Worm (Caenorhabditis elegans) whole organism, L2 larva: ENCODE measurements around the gene poml-1.
A peak's percentile ranks its signal among the peaks of the same experiment; 100 is the strongest.

ENCODE experiments used
- C34F6.9 ChIP-seq: fragments of 150-350 bp; optimal IDR thresholded peaks from 2 replicates; lab custom pipeline; 2014; ENCODE audit warnings: missing biosample characterization, missing genetic modification characterization
- F13H6.1 ChIP-seq: sonication (generic microtip); optimal IDR thresholded peaks from 2 replicates; lab custom pipeline; 2016; ENCODE audit warnings: missing genetic modification characterization, missing compliant biosample characterization
- R02D3.7 ChIP-seq: fragments of 150-350 bp; optimal IDR thresholded peaks from 2 replicates; lab custom pipeline; 2014; ENCODE audit warnings: missing biosample characterization, missing genetic modification characterization
- Y55F3AM.14 ChIP-seq: fragments of 200-800 bp; sonication (Bioruptor generic); optimal IDR thresholded peaks from 2 replicates; lab custom pipeline; 2018; ENCODE audit warnings: mild to moderate bottlenecking, missing genetic modification characterization, missing compliant biosample characterization
- ZK546.5 ChIP-seq: sonication (generic microtip); optimal IDR thresholded peaks from 2 replicates; lab custom pipeline; 2017; ENCODE audit warnings: missing biosample characterization, missing genetic modification characterization
- alr-1 ChIP-seq: fragments of 150-350 bp; optimal IDR thresholded peaks from 2 replicates; lab custom pipeline; 2014; ENCODE audit warnings: missing biosample characterization, missing genetic modification characterization
- aly-2 ChIP-seq: fragments of 150-350 bp; optimal IDR thresholded peaks from 2 replicates; lab custom pipeline; 2014; ENCODE audit warnings: missing biosample characterization, missing genetic modification characterization
- ama-1 ChIP-seq: fragments of 150-350 bp; optimal IDR thresholded peaks from 2 replicates; lab custom pipeline; 2018; ENCODE audit warnings: inconsistent platforms
- blmp-1 ChIP-seq: sonication (generic microtip); optimal IDR thresholded peaks from 2 replicates; lab custom pipeline; 2017; ENCODE audit warnings: missing genetic modification characterization, mild to moderate bottlenecking, missing compliant biosample characterization, antibody characterized with exemption, moderate library complexity; ENCODE audit not compliant: insufficient read depth
- ceh-16 ChIP-seq: fragments of 150-350 bp; optimal IDR thresholded peaks from 2 replicates; lab custom pipeline; 2014; ENCODE audit warnings: missing biosample characterization, missing genetic modification characterization
- ceh-82 ChIP-seq: fragments of 150-350 bp; optimal IDR thresholded peaks from 2 replicates; lab custom pipeline; 2014; ENCODE audit warnings: missing biosample characterization, missing genetic modification characterization
- crh-2 ChIP-seq: sonication (generic microtip); optimal IDR thresholded peaks from 2 replicates; lab custom pipeline; 2017; ENCODE audit warnings: missing biosample characterization, missing genetic modification characterization
- dmd-4 ChIP-seq: sonication (generic microtip); optimal IDR thresholded peaks from 2 replicates; lab custom pipeline; 2017; ENCODE audit warnings: missing biosample characterization, missing genetic modification characterization
- egl-27 ChIP-seq: sonication (generic microtip); optimal IDR thresholded peaks from 3 replicates; lab custom pipeline; 2017; ENCODE audit warnings: missing biosample characterization, missing genetic modification reagents, missing genetic modification characterization
- elt-1 ChIP-seq: fragments of 150-350 bp; optimal IDR thresholded peaks from 2 replicates; lab custom pipeline; 2014; ENCODE audit warnings: missing biosample characterization, missing genetic modification characterization
- elt-3 ChIP-seq: sonication (generic microtip); optimal IDR thresholded peaks from 2 replicates; lab custom pipeline; 2017; ENCODE audit warnings: missing biosample characterization, missing genetic modification characterization
- fos-1 ChIP-seq: fragments of 150-350 bp; optimal IDR thresholded peaks from 2 replicates; lab custom pipeline; 2014; ENCODE audit warnings: missing biosample characterization, missing genetic modification characterization
- gmeb-1 ChIP-seq: fragments of 150-350 bp; optimal IDR thresholded peaks from 2 replicates; lab custom pipeline; 2014; ENCODE audit warnings: missing biosample characterization, missing genetic modification characterization
- lin-11 ChIP-seq: fragments of 150-350 bp; sonication (generic microtip); optimal IDR thresholded peaks from 2 replicates; lab custom pipeline; 2014; ENCODE audit warnings: missing biosample characterization, missing genetic modification characterization, inconsistent platforms, mixed read lengths
- lin-13 ChIP-seq: fragments of 150-350 bp; optimal IDR thresholded peaks from 2 replicates; lab custom pipeline; 2014; ENCODE audit warnings: missing biosample characterization, missing genetic modification reagents, missing genetic modification characterization
- lin-39 ChIP-seq: fragments of 150-350 bp; optimal IDR thresholded peaks from 2 replicates; lab custom pipeline; 2014; ENCODE audit warnings: missing biosample characterization, missing genetic modification reagents, missing genetic modification characterization
- lsy-2 ChIP-seq, 2 experiments: fragments of 150-350 bp in 1 of 2; sonication (generic microtip) in 1 of 2; optimal IDR thresholded peaks; 2 replicates each; lab custom pipeline; 2014 to 2017; ENCODE audit warnings: missing biosample characterization in 2 of 2, missing genetic modification characterization in 2 of 2
- mab-5 ChIP-seq: fragments of 150-350 bp; optimal IDR thresholded peaks from 2 replicates; lab custom pipeline; 2014; ENCODE audit warnings: missing biosample characterization, missing genetic modification characterization
- mbf-1 ChIP-seq: sonication (generic microtip); optimal IDR thresholded peaks from 2 replicates; lab custom pipeline; 2017; ENCODE audit warnings: missing biosample characterization, missing genetic modification characterization
- mdl-1 ChIP-seq, 2 experiments: fragments of 150-350 bp in 1 of 2; sonication (generic microtip) in 1 of 2; optimal IDR thresholded peaks; 2 replicates each; lab custom pipeline; 2017; ENCODE audit warnings: missing biosample characterization in 2 of 2, missing genetic modification characterization in 2 of 2
- nhr-10 ChIP-seq: sonication (generic microtip); optimal IDR thresholded peaks from 2 replicates; lab custom pipeline; 2017; ENCODE audit warnings: missing biosample characterization, missing genetic modification characterization
- nhr-11 ChIP-seq: fragments of 150-350 bp; optimal IDR thresholded peaks from 2 replicates; lab custom pipeline; 2014; ENCODE audit warnings: missing biosample characterization, missing genetic modification characterization
- nhr-12 ChIP-seq: fragments of 150-350 bp; optimal IDR thresholded peaks from 2 replicates; lab custom pipeline; 2014; ENCODE audit warnings: missing biosample characterization, missing genetic modification characterization
- nhr-129 ChIP-seq: fragments of 150-350 bp; optimal IDR thresholded peaks from 2 replicates; lab custom pipeline; 2014; ENCODE audit warnings: missing biosample characterization, missing genetic modification characterization
- nhr-21 ChIP-seq: fragments of 150-350 bp; optimal IDR thresholded peaks from 2 replicates; lab custom pipeline; 2014; ENCODE audit warnings: missing biosample characterization, missing genetic modification characterization
- nhr-23 ChIP-seq: fragments of 150-350 bp; optimal IDR thresholded peaks from 2 replicates; lab custom pipeline; 2014; ENCODE audit warnings: missing biosample characterization, missing genetic modification reagents, missing genetic modification characterization
- nhr-237 ChIP-seq: fragments of 150-350 bp; optimal IDR thresholded peaks from 2 replicates; lab custom pipeline; 2014; ENCODE audit warnings: missing biosample characterization, missing genetic modification characterization
- nhr-25 ChIP-seq: fragments of 150-350 bp; sonication (generic microtip); optimal IDR thresholded peaks from 3 replicates; lab custom pipeline; 2014; ENCODE audit warnings: missing biosample characterization, missing genetic modification characterization
- nhr-6 ChIP-seq: fragments of 150-350 bp; optimal IDR thresholded peaks from 2 replicates; lab custom pipeline; 2014; ENCODE audit warnings: missing biosample characterization, missing genetic modification characterization
- nhr-77 ChIP-seq: fragments of 150-350 bp; optimal IDR thresholded peaks from 2 replicates; lab custom pipeline; 2014; ENCODE audit warnings: missing biosample characterization, missing genetic modification characterization
- peb-1 ChIP-seq: fragments of 150-350 bp; optimal IDR thresholded peaks from 2 replicates; lab custom pipeline; 2014; ENCODE audit warnings: missing biosample characterization, missing genetic modification characterization
- sem-4 ChIP-seq: fragments of 150-350 bp; optimal IDR thresholded peaks from 2 replicates; lab custom pipeline; 2014; ENCODE audit warnings: missing biosample characterization, missing genetic modification reagents, missing genetic modification characterization
- skn-1 ChIP-seq: sonication (generic microtip); optimal IDR thresholded peaks from 2 replicates; lab custom pipeline; 2017; ENCODE audit warnings: missing biosample characterization, missing genetic modification characterization
- sma-3 ChIP-seq: sonication (generic microtip); optimal IDR thresholded peaks from 2 replicates; lab custom pipeline; 2016; ENCODE audit warnings: missing genetic modification reagents, missing genetic modification characterization, missing compliant biosample characterization
- sma-9 ChIP-seq, 2 experiments: fragments of 150-350 bp in 1 of 2; sonication (generic microtip) in 1 of 2; optimal IDR thresholded peaks; 2 replicates each; lab custom pipeline; 2014 to 2016; ENCODE audit warnings: missing genetic modification characterization in 2 of 2, mild to moderate bottlenecking in 1 of 2, missing biosample characterization in 1 of 2, missing compliant biosample characterization in 1 of 2, missing genetic modification reagents in 1 of 2, moderate library complexity in 1 of 2
- snpc-4 ChIP-seq: fragments of 150-350 bp; optimal IDR thresholded peaks from 2 replicates; lab custom pipeline; 2014; ENCODE audit warnings: missing biosample characterization, missing genetic modification characterization
- unc-39 ChIP-seq: fragments of 150-350 bp; optimal IDR thresholded peaks from 2 replicates; lab custom pipeline; 2014; ENCODE audit warnings: missing biosample characterization, missing genetic modification characterization
- unc-55 ChIP-seq: fragments of 150-350 bp; sonication (generic microtip); optimal IDR thresholded peaks from 3 replicates; lab custom pipeline; 2014; ENCODE audit warnings: missing biosample characterization, missing genetic modification reagents, missing genetic modification characterization
- unc-62 ChIP-seq: fragments of 150-350 bp; optimal IDR thresholded peaks from 2 replicates; lab custom pipeline; 2014; ENCODE audit warnings: missing biosample characterization, missing genetic modification reagents, missing genetic modification characterization
- zag-1 ChIP-seq: fragments of 150-350 bp; optimal IDR thresholded peaks from 2 replicates; lab custom pipeline; 2014; ENCODE audit warnings: missing biosample characterization, missing genetic modification characterization
- ztf-1 ChIP-seq: fragments of 200-800 bp; sonication (Bioruptor generic); conservative IDR thresholded peaks from 2 replicates; pipeline ENCODE4 v1.3.6; 2022; ENCODE audit warnings: missing genetic modification characterization, missing compliant biosample characterization
- ztf-11 ChIP-seq: sonication (generic microtip); optimal IDR thresholded peaks from 2 replicates; lab custom pipeline; 2017; ENCODE audit warnings: missing biosample characterization, missing genetic modification characterization
- ztf-4 ChIP-seq: fragments of 150-350 bp; optimal IDR thresholded peaks from 2 replicates; lab custom pipeline; 2014; ENCODE audit warnings: missing biosample characterization, missing genetic modification characterization

poml-1 gene

DNA sequence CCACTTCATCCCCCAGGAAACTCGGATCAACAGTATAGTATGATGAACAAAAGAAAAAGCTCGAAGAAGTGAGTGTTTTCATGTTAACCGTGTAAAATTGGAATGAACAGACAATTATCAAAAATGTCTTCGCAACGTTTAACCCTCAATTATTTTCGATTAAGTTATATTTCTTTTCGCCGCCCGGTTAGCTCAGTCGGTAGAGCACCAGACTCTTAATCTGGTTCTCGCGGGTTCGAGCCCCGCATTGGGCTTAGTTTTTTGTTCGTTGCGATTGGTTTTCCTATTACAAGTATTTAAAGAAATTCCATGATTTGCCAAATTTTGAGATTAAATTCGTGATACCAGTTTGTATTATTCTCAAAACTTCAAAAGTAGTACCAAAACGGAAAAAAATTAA lies 7.0 kb upstream of the poml-1 start:
- no peak for TF ChIP-seq lin-39 (tag; lab: Kevin White, UChicago)
- no peak for TF ChIP-seq ceh-82
- no peak for TF ChIP-seq unc-39
- TF ChIP-seq ztf-1 (GFP tag; lab: Robert Waterston, UW) = no peak
- no peak for TF ChIP-seq nhr-6
- no peak for TF ChIP-seq peb-1 (tag; lab: Kevin White, UChicago)
- TF ChIP-seq nhr-12 (tag; lab: Kevin White, UChicago) = no peak
- TF ChIP-seq F13H6.1 (tag; lab: Kevin White, UChicago) = no peak
- TF ChIP-seq, all 48 proteins: peak for 0

DNA sequence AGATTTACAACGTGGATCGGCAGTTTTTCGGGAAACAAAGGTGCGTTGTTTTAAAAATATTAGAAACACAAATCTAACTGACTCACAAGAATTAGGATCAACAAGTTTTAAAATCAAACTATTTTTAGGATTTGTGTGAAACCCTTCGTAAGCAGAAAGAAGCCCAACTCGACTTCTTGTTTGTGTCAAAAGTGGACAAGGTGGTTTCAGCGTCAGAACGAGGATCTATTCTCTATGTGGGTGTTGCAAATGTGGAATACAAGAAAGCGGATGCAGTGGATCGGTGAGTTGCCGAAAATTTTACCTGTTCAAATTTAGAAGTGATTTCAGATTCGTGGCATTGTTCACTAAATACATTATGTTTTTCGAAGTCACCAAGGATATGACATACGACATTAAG lies 6.3 kb upstream of the poml-1 start:
- no peak for TF ChIP-seq ceh-82
- TF ChIP-seq ztf-1 (GFP tag; lab: Robert Waterston, UW) = no peak
- no peak for TF ChIP-seq lin-39 (tag; lab: Kevin White, UChicago)
- TF ChIP-seq nhr-23 (tag; lab: Kevin White, UChicago) = no peak
- TF ChIP-seq ZK546.5 = no peak
- TF ChIP-seq nhr-11 = no peak
- TF ChIP-seq alr-1 (tag; lab: Kevin White, UChicago) = no peak
- no peak for TF ChIP-seq unc-55 (GFP tag; lab: Kevin White, UChicago)
- TF ChIP-seq, all 48 proteins: peak for 0

DNA sequence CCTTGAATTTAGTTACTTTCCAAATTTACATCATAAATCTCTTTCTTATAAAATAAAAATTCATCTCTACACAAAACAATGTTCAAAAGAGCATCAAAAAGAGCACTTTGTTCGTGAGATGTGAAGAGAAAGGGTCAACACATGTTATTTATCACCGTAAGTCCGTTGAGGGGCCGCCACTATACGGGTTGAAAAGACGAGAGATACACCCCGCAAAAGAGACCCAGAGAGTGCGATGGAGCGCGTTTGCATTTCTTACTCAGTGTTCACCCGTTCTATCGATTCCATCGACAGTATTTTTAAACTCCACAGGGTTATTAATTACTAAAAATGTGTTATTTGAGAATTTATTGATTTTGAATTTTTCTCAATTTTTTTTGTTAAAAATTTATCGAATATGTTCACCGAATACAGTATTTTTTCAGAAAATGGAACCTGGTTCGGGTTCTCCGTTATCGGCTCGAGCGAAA lies 4.2 kb upstream of the poml-1 start, which contains the start of gene pix-1:
TSS of gene pix-1 (plus strand) at position 420 of the 470 bp plus-strand sequence.
- TF ChIP-seq lin-13 (GFP tag; lab: Kevin White, UChicago) = peak; percentile 62
- TF ChIP-seq nhr-23 (tag; lab: Kevin White, UChicago) = no peak
- peak; percentile 11 for TF ChIP-seq lin-11 (tag; lab: Kevin White, UChicago)
- TF ChIP-seq Y55F3AM.14 (GFP tag; lab: Kevin White, UChicago) = no peak
- no peak for TF ChIP-seq skn-1
- no peak for TF ChIP-seq ceh-16 (tag; lab: Kevin White, UChicago)
- TF ChIP-seq nhr-6 = peak; percentile 2
- TF ChIP-seq nhr-10 (tag; lab: Kevin White, UChicago) = no peak
- no peak for TF ChIP-seq nhr-77 (tag; lab: Kevin White, UChicago)
- peak; percentile 53 for TF ChIP-seq nhr-25 (tag; lab: Kevin White, UChicago)
- peak; percentile 67 for TF ChIP-seq sem-4 (tag; lab: Kevin White, UChicago)
- no peak for TF ChIP-seq nhr-237
- TF ChIP-seq alr-1 (tag; lab: Kevin White, UChicago) = no peak
- no peak for TF ChIP-seq nhr-12 (tag; lab: Kevin White, UChicago)
- peak; percentile 70 for TF ChIP-seq crh-2 (tag; lab: Kevin White, UChicago)
- TF ChIP-seq C34F6.9 (tag; lab: Kevin White, UChicago) = peak; percentile 68
- TF ChIP-seq unc-39 = no peak
- no peak for TF ChIP-seq elt-3 (tag; lab: Kevin White, UChicago)
- peak; percentile 55 for TF ChIP-seq sma-3 (GFP tag; lab: Kevin White, UChicago)
- no peak for TF ChIP-seq unc-62 (GFP tag; lab: Kevin White, UChicago)
- TF ChIP-seq ZK546.5 = no peak
- TF ChIP-seq nhr-11 = no peak
- peak; percentile 13 for TF ChIP-seq ztf-4 (tag; lab: Kevin White, UChicago)
- TF ChIP-seq lsy-2 (tag; optimal IDR thresholded peaks at IDR 0.05; lab: Kevin White, UChicago) = peak in 1 of 2 experiments; percentile 69
- no peak for TF ChIP-seq R02D3.7 (tag; lab: Kevin White, UChicago)
- TF ChIP-seq elt-1 = no peak
- peak; percentile 50 for TF ChIP-seq mab-5 (tag; lab: Kevin White, UChicago)
- TF ChIP-seq mdl-1 (tag; optimal IDR thresholded peaks at IDR 0.05; lab: Kevin White, UChicago) = no peak
- TF ChIP-seq ceh-82 = no peak
- no peak for TF ChIP-seq dmd-4 (tag; lab: Kevin White, UChicago)
- TF ChIP-seq fos-1 (tag; lab: Kevin White, UChicago) = peak; percentile 64
- peak; percentile 77 for TF ChIP-seq F13H6.1 (tag; lab: Kevin White, UChicago)
- TF ChIP-seq sma-9 (GFP tag; optimal IDR thresholded peaks at IDR 0.05; lab: Kevin White, UChicago) = peak; percentile 85
- TF ChIP-seq sma-9 (tag; optimal IDR thresholded peaks at IDR 0.05; lab: Kevin White, UChicago) = no peak
- TF ChIP-seq ztf-11 (tag; lab: Kevin White, UChicago) = no peak
- peak; percentile 69 for TF ChIP-seq unc-55 (GFP tag; lab: Kevin White, UChicago)
- TF ChIP-seq lin-39 (tag; lab: Kevin White, UChicago) = no peak
- no peak for TF ChIP-seq aly-2 (tag; lab: Kevin White, UChicago)
- TF ChIP-seq snpc-4 = peak; percentile 64
- no peak for TF ChIP-seq mbf-1 (tag; lab: Kevin White, UChicago)
- TF ChIP-seq peb-1 (tag; lab: Kevin White, UChicago) = no peak
- TF ChIP-seq blmp-1 (tag; lab: Kevin White, UChicago) = no peak
- TF ChIP-seq nhr-21 (tag; lab: Kevin White, UChicago) = peak; percentile 17
- no peak for TF ChIP-seq ztf-1 (GFP tag; lab: Robert Waterston, UW)
- TF ChIP-seq ama-1 (lab: Kevin White, UChicago) = no peak
- no peak for TF ChIP-seq zag-1 (tag; lab: Kevin White, UChicago)
- TF ChIP-seq gmeb-1 (tag; lab: Kevin White, UChicago) = peak; percentile 45
- TF ChIP-seq egl-27 (tag; lab: Kevin White, UChicago) = peak; percentile 50
- TF ChIP-seq nhr-129 (tag; lab: Kevin White, UChicago) = peak; percentile 66
- TF ChIP-seq, all 48 proteins: peak for 20
